Worm (Caenorhabditis elegans) whole organism, late embryonic: ENCODE measurements around the gene C50F7.9.
A peak's percentile ranks its signal among the peaks of the same experiment; 100 is the strongest.

ENCODE experiments used
- C08G9.2 ChIP-seq: sonication (generic microtip); optimal IDR thresholded peaks from 2 replicates; lab custom pipeline; 2016; ENCODE audit warnings: mild to moderate bottlenecking, missing genetic modification characterization, moderate library complexity, missing compliant biosample characterization
- F13H6.1 ChIP-seq: sonication (generic microtip); optimal IDR thresholded peaks from 2 replicates; lab custom pipeline; 2016; ENCODE audit warnings: missing genetic modification characterization, missing compliant biosample characterization
- K02D7.2 ChIP-seq: sonication (generic microtip); optimal IDR thresholded peaks from 2 replicates; lab custom pipeline; 2017; ENCODE audit warnings: mild to moderate bottlenecking, missing genetic modification characterization, missing compliant biosample characterization
- ahr-1 ChIP-seq: sonication (generic microtip); optimal IDR thresholded peaks from 2 replicates; lab custom pipeline; 2016; ENCODE audit warnings: missing genetic modification characterization, missing compliant biosample characterization
- ama-1 ChIP-seq: fragments of 150-350 bp; optimal IDR thresholded peaks from 2 replicates; lab custom pipeline; 2014
- ceh-18 ChIP-seq: sonication (generic microtip); optimal IDR thresholded peaks from 2 replicates; lab custom pipeline; 2016; ENCODE audit warnings: missing genetic modification characterization, missing compliant biosample characterization
- ceh-19 ChIP-seq: fragments of 200-800 bp; sonication (Bioruptor generic); optimal IDR thresholded peaks from 2 replicates; lab custom pipeline; 2018; ENCODE audit warnings: mild to moderate bottlenecking, missing genetic modification characterization, missing compliant biosample characterization
- ceh-22 ChIP-seq: sonication (generic microtip); optimal IDR thresholded peaks from 2 replicates; lab custom pipeline; 2017; ENCODE audit warnings: missing biosample characterization, missing genetic modification characterization
- ceh-30 ChIP-seq: fragments of 150-350 bp; optimal IDR thresholded peaks from 2 replicates; lab custom pipeline; 2014; ENCODE audit warnings: missing biosample characterization, missing genetic modification characterization
- ceh-45 ChIP-seq: fragments of 200-800 bp; sonication (Bioruptor generic); IDR thresholded peaks from 2 replicates; pipeline ENCODE4 v1.3.6; 2022; ENCODE audit warnings: missing genetic modification reagents, missing genetic modification characterization, missing compliant biosample characterization
- ceh-6 ChIP-seq: fragments of 200-800 bp; sonication (Bioruptor generic); optimal IDR thresholded peaks from 2 replicates; lab custom pipeline; 2018; ENCODE audit warnings: mild to moderate bottlenecking, missing genetic modification characterization, missing compliant biosample characterization
- che-1 ChIP-seq: sonication (generic microtip); optimal IDR thresholded peaks from 2 replicates; lab custom pipeline; 2016; ENCODE audit warnings: mild to moderate bottlenecking, missing genetic modification characterization, missing compliant biosample characterization
- dve-1 ChIP-seq: sonication (generic microtip); optimal IDR thresholded peaks from 2 replicates; lab custom pipeline; 2017; ENCODE audit warnings: antibody characterized with exemption, mild to moderate bottlenecking, missing genetic modification characterization, missing compliant biosample characterization
- elt-4 ChIP-seq: sonication (generic microtip); optimal IDR thresholded peaks from 2 replicates; lab custom pipeline; 2016; ENCODE audit warnings: missing genetic modification characterization, missing compliant biosample characterization
- ets-4 ChIP-seq: sonication (generic microtip); optimal IDR thresholded peaks from 2 replicates; lab custom pipeline; 2016; ENCODE audit warnings: missing genetic modification characterization, missing compliant biosample characterization
- fkh-6 ChIP-seq: sonication (generic microtip); optimal IDR thresholded peaks from 2 replicates; lab custom pipeline; 2016; ENCODE audit warnings: missing genetic modification characterization, missing compliant biosample characterization
- hlh-13 ChIP-seq: fragments of 200-800 bp; sonication (Bioruptor generic); optimal IDR thresholded peaks from 2 replicates; lab custom pipeline; 2018; ENCODE audit warnings: mild to moderate bottlenecking, missing genetic modification characterization, missing compliant biosample characterization
- hlh-30 ChIP-seq: sonication (generic microtip); optimal IDR thresholded peaks from 2 replicates; lab custom pipeline; 2017; ENCODE audit warnings: antibody characterized with exemption, missing genetic modification characterization, missing compliant biosample characterization; ENCODE audit not compliant: insufficient read depth
- hlh-6 ChIP-seq: sonication (generic microtip); optimal IDR thresholded peaks from 2 replicates; lab custom pipeline; 2016; ENCODE audit warnings: missing genotype, missing genetic modification characterization, missing compliant biosample characterization
- lim-6 ChIP-seq: sonication (generic microtip); optimal IDR thresholded peaks from 2 replicates; lab custom pipeline; 2016; ENCODE audit warnings: missing genetic modification characterization, missing compliant biosample characterization
- madf-2 ChIP-seq: sonication (generic microtip); optimal IDR thresholded peaks from 2 replicates; lab custom pipeline; 2017; ENCODE audit warnings: missing genetic modification characterization, missing compliant biosample characterization
- nfya-1 ChIP-seq: sonication (generic microtip); optimal IDR thresholded peaks from 2 replicates; lab custom pipeline; 2017; ENCODE audit warnings: missing genetic modification characterization, mild to moderate bottlenecking, missing compliant biosample characterization, antibody characterized with exemption, moderate library complexity
- nhr-232 ChIP-seq: sonication (generic microtip); optimal IDR thresholded peaks from 2 replicates; lab custom pipeline; 2016; ENCODE audit warnings: missing genetic modification characterization, missing compliant biosample characterization
- npax-4 ChIP-seq: sonication (generic microtip); optimal IDR thresholded peaks from 2 replicates; lab custom pipeline; 2016; ENCODE audit warnings: missing genetic modification characterization, missing compliant biosample characterization
- pag-3 ChIP-seq: sonication (generic microtip); optimal IDR thresholded peaks from 2 replicates; lab custom pipeline; 2016; ENCODE audit warnings: missing compliant biosample characterization, missing genetic modification characterization, borderline replicate concordance
- pat-9 ChIP-seq: fragments of 200-800 bp; sonication (Bioruptor generic); optimal IDR thresholded peaks from 2 replicates; lab custom pipeline; 2018; ENCODE audit warnings: mild to moderate bottlenecking, missing genetic modification characterization, moderate library complexity, missing compliant biosample characterization
- pha-2 ChIP-seq: sonication (generic microtip); optimal IDR thresholded peaks from 2 replicates; lab custom pipeline; 2017; ENCODE audit warnings: mild to moderate bottlenecking, missing genetic modification characterization, missing compliant biosample characterization
- pha-4 ChIP-seq: fragments of 150-350 bp; optimal IDR thresholded peaks from 2 replicates; lab custom pipeline; 2018; ENCODE audit warnings: missing biosample characterization, missing genetic modification reagents, missing genetic modification characterization
- rnt-1 ChIP-seq: sonication (generic microtip); optimal IDR thresholded peaks from 2 replicates; lab custom pipeline; 2016; ENCODE audit warnings: missing genetic modification characterization, missing compliant biosample characterization
- sox-2 ChIP-seq: fragments of 200-800 bp; sonication (Bioruptor generic); IDR thresholded peaks from 2 replicates; pipeline ENCODE4 v1.3.6; 2022; ENCODE audit warnings: missing genetic modification reagents, missing genetic modification characterization, missing compliant biosample characterization
- tbx-2 ChIP-seq: sonication (generic microtip); optimal IDR thresholded peaks from 2 replicates; lab custom pipeline; 2016; ENCODE audit warnings: missing genetic modification characterization, missing compliant biosample characterization
- unc-3 ChIP-seq, 2 experiments: fragments of 200-800 bp in 1 of 2; sonication (Bioruptor generic) in 1 of 2; sonication (generic microtip) in 1 of 2; conservative IDR thresholded peaks in 1 of 2; optimal IDR thresholded peaks in 1 of 2; 2 replicates each; pipeline versions ENCODE4 v1.3.6 to Lab custom; 2016 to 2022; ENCODE audit warnings: missing compliant biosample characterization in 2 of 2, missing genetic modification characterization in 2 of 2, missing genetic modification reagents in 1 of 2
- unc-42 ChIP-seq: sonication (generic microtip); optimal IDR thresholded peaks from 2 replicates; lab custom pipeline; 2016; ENCODE audit warnings: missing genotype, missing genetic modification characterization, missing compliant biosample characterization
- unc-55 ChIP-seq: sonication (generic microtip); optimal IDR thresholded peaks from 2 replicates; lab custom pipeline; 2017; ENCODE audit warnings: missing biosample characterization, missing genetic modification reagents, missing genetic modification characterization
- unc-86 ChIP-seq: sonication (generic microtip); optimal IDR thresholded peaks from 2 replicates; lab custom pipeline; 2016; ENCODE audit warnings: missing genetic modification characterization, missing compliant biosample characterization
- zip-5 ChIP-seq: sonication (generic microtip); optimal IDR thresholded peaks from 2 replicates; lab custom pipeline; 2016; ENCODE audit warnings: missing genetic modification characterization, missing compliant biosample characterization
- ztf-16 ChIP-seq: sonication (generic microtip); optimal IDR thresholded peaks from 2 replicates; lab custom pipeline; 2017; ENCODE audit warnings: missing genetic modification characterization, missing compliant biosample characterization

C50F7.9 gene

ce11 chrIV:7728402-7728963 is 3.4 kb downstream of the C50F7.9 start, which contains the start of gene sucg-1:
TSS of gene sucg-1 (plus strand) at chrIV:7728913.
- no peak for TF ChIP-seq npax-4
- TF ChIP-seq hlh-6 = no peak
- no peak for TF ChIP-seq madf-2 (tag; lab: Kevin White, UChicago)
- no peak for TF ChIP-seq F13H6.1 (tag; lab: Kevin White, UChicago)
- TF ChIP-seq hlh-30 = no peak
- no peak for TF ChIP-seq nfya-1 (tag; lab: Kevin White, UChicago)
- no peak for TF ChIP-seq unc-55 (GFP tag; lab: Kevin White, UChicago)
- no peak for TF ChIP-seq ceh-6 (GFP tag; lab: Kevin White, UChicago)
- no peak for TF ChIP-seq ceh-22 (tag; lab: Kevin White, UChicago)
- TF ChIP-seq ceh-30 = no peak
- TF ChIP-seq pha-4 (tag; lab: Kevin White, UChicago) = no peak
- no peak for TF ChIP-seq hlh-13 (GFP tag; lab: Kevin White, UChicago)
- TF ChIP-seq ceh-18 (tag; lab: Kevin White, UChicago) = no peak
- TF ChIP-seq ztf-16 (tag; lab: Kevin White, UChicago) = no peak
- TF ChIP-seq pha-2 (tag; lab: Kevin White, UChicago) = no peak

- TF ChIP-seq hlh-6 (peak; percentile 21), ceh-19 (no peak)
- TF ChIP-seq, all 69 proteins: peak for 1
Observed at ce11 chrIV:7727258-7727657, 4.6 kb downstream of the C50F7.9 start.

ce11 chrIV:7726325-7726724 is 5.5 kb downstream of the C50F7.9 start, which contains the start of gene C50F7.5:
TSS of gene C50F7.5 (plus strand) at chrIV:7726719.
- no peak for TF ChIP-seq tbx-2 (tag; lab: Kevin White, UChicago)
- no peak for TF ChIP-seq rnt-1 (tag; lab: Kevin White, UChicago)
- no peak for TF ChIP-seq lim-6 (tag; lab: Kevin White, UChicago)
- TF ChIP-seq sox-2 (GFP tag; lab: Robert Waterston, UW) = no peak
- TF ChIP-seq hlh-6 = no peak
- no peak for TF ChIP-seq C08G9.2 (tag; lab: Kevin White, UChicago)
- TF ChIP-seq ceh-45 (GFP tag; lab: Robert Waterston, UW) = no peak
- no peak for TF ChIP-seq ama-1
- no peak for TF ChIP-seq zip-5 (tag; lab: Kevin White, UChicago)
- no peak for TF ChIP-seq ets-4
- TF ChIP-seq nfya-1 (tag; lab: Kevin White, UChicago) = no peak
- TF ChIP-seq ceh-19 = no peak
- no peak for TF ChIP-seq unc-42 (tag; lab: Kevin White, UChicago)
- TF ChIP-seq fkh-6 (tag; lab: Kevin White, UChicago) = no peak
- no peak for TF ChIP-seq pag-3 (tag; lab: Kevin White, UChicago)

ce11 chrIV:7724912-7725311 is 6.9 kb downstream of the C50F7.9 start:
- TF ChIP-seq pha-2 (tag; lab: Kevin White, UChicago) (no peak), K02D7.2 (tag; lab: Kevin White, UChicago) (no peak), unc-55 (GFP tag; lab: Kevin White, UChicago) (no peak), lim-6 (tag; lab: Kevin White, UChicago) (no peak), ahr-1 (tag; lab: Kevin White, UChicago) (no peak), zip-5 (tag; lab: Kevin White, UChicago) (no peak), che-1 (tag; lab: Kevin White, UChicago) (no peak), pat-9 (tag; lab: Kevin White, UChicago) (no peak), unc-86 (tag; lab: Kevin White, UChicago) (no peak), dve-1 (tag; lab: Kevin White, UChicago) (no peak), nhr-232 (no peak), elt-4 (no peak), ceh-6 (GFP tag; lab: Kevin White, UChicago) (no peak), unc-3 (GFP tag; conservative IDR thresholded peaks at IDR 0.05; lab: Robert Waterston, UW) (no peak), unc-3 (tag; optimal IDR thresholded peaks at IDR 0.05; lab: Kevin White, UChicago) (no peak), F13H6.1 (tag; lab: Kevin White, UChicago) (no peak)
